Worm (Caenorhabditis elegans) whole organism, young adult: ENCODE measurements around the gene cids-1.

Experiments used
- B0035.1 ChIP-seq: sonication (generic microtip); optimal IDR thresholded peaks from 2 replicates; lab custom pipeline; 2016; ENCODE audit warnings: missing genetic modification characterization, mild to moderate bottlenecking, missing compliant biosample characterization, missing genotype, missing genetic modification reagents
- F10E7.11 ChIP-seq: sonication (generic microtip); optimal IDR thresholded peaks from 2 replicates; lab custom pipeline; 2017; ENCODE audit warnings: mild to moderate bottlenecking, missing genetic modification characterization, moderate library complexity, missing compliant biosample characterization
- F37B4.10 ChIP-seq: fragments of 200-800 bp; sonication (Bioruptor generic); IDR thresholded peaks from 2 replicates; pipeline ENCODE4 v1.3.6; 2022; ENCODE audit warnings: missing genetic modification characterization, missing compliant biosample characterization
- F39B2.1 ChIP-seq: fragments of 200-800 bp; sonication (Bioruptor generic); IDR thresholded peaks from 2 replicates; pipeline ENCODE4 v1.3.6; 2022; ENCODE audit warnings: missing genetic modification reagents, missing genetic modification characterization, missing compliant biosample characterization
- F55B11.4 ChIP-seq: sonication (generic microtip); optimal IDR thresholded peaks from 2 replicates; lab custom pipeline; 2016; ENCODE audit warnings: missing compliant biosample characterization, missing genetic modification characterization, borderline replicate concordance; ENCODE audit not compliant: insufficient read depth
- F57A8.1 ChIP-seq: fragments of 200-800 bp; sonication (Bioruptor generic); optimal IDR thresholded peaks from 2 replicates; lab custom pipeline; 2018; ENCODE audit warnings: mild to moderate bottlenecking, missing genetic modification characterization, moderate library complexity, missing compliant biosample characterization
- K11D2.4 ChIP-seq: fragments of 200-800 bp; sonication (Bioruptor generic); IDR thresholded peaks from 2 replicates; pipeline ENCODE4 v1.3.6; 2022; ENCODE audit warnings: missing genetic modification reagents, missing genetic modification characterization, missing compliant biosample characterization
- Y79H2A.3 ChIP-seq: fragments of 200-800 bp; sonication (Bioruptor generic); conservative IDR thresholded peaks from 2 replicates; pipeline ENCODE4 v1.3.6; 2022; ENCODE audit warnings: missing genetic modification reagents, missing genetic modification characterization, missing compliant biosample characterization
- akir-1 ChIP-seq: fragments of 200-800 bp; sonication (Bioruptor generic); optimal IDR thresholded peaks from 2 replicates; lab custom pipeline; 2018; ENCODE audit warnings: mild to moderate bottlenecking, missing genetic modification characterization, moderate library complexity, missing compliant biosample characterization
- aptf-2 ChIP-seq: fragments of 200-800 bp; sonication (Bioruptor generic); conservative IDR thresholded peaks from 2 replicates; pipeline ENCODE4 v1.3.6; 2022; ENCODE audit warnings: missing genetic modification reagents, missing genetic modification characterization, missing compliant biosample characterization
- aptf-3 ChIP-seq: fragments of 200-800 bp; sonication (Bioruptor generic); IDR thresholded peaks from 2 replicates; pipeline ENCODE4 v1.3.6; 2022; ENCODE audit warnings: missing genetic modification characterization, missing compliant biosample characterization
- attf-3 ChIP-seq: fragments of 200-800 bp; sonication (Bioruptor generic); conservative IDR thresholded peaks from 2 replicates; pipeline ENCODE4 v1.3.6; 2022; ENCODE audit warnings: missing genetic modification reagents, missing genetic modification characterization, missing compliant biosample characterization
- cebp-1 ChIP-seq, 2 experiments: fragments of 200-800 bp in 1 of 2; sonication (Bioruptor generic) in 1 of 2; sonication (generic microtip) in 1 of 2; IDR thresholded peaks in 1 of 2; optimal IDR thresholded peaks in 1 of 2; 2 replicates each; pipeline versions ENCODE4 v1.3.6 to Lab custom; 2017 to 2022; ENCODE audit warnings: missing compliant biosample characterization in 2 of 2, missing genetic modification characterization in 2 of 2, mild to moderate bottlenecking in 1 of 2, missing genetic modification reagents in 1 of 2, moderate library complexity in 1 of 2
- ceh-100 ChIP-seq: fragments of 200-800 bp; sonication (Bioruptor generic); IDR thresholded peaks from 2 replicates; pipeline ENCODE4 v1.3.6; 2022; ENCODE audit warnings: missing genetic modification reagents, missing genetic modification characterization, missing compliant biosample characterization
- ceh-27 ChIP-seq: fragments of 200-800 bp; sonication (Bioruptor generic); optimal IDR thresholded peaks from 2 replicates; lab custom pipeline; 2018; ENCODE audit warnings: mild to moderate bottlenecking, missing genetic modification characterization, moderate library complexity, missing compliant biosample characterization
- ceh-58 ChIP-seq: fragments of 200-800 bp; sonication (Bioruptor generic); IDR thresholded peaks from 2 replicates; pipeline ENCODE4 v1.3.6; 2022; ENCODE audit warnings: missing genetic modification characterization, missing compliant biosample characterization
- ceh-91 ChIP-seq: fragments of 200-800 bp; sonication (Bioruptor generic); IDR thresholded peaks from 2 replicates; pipeline ENCODE4 v1.3.6; 2022; ENCODE audit warnings: missing genetic modification reagents, missing genetic modification characterization, missing compliant biosample characterization
- die-1 ChIP-seq: sonication (generic microtip); optimal IDR thresholded peaks from 2 replicates; lab custom pipeline; 2016; ENCODE audit warnings: missing genotype, mild to moderate bottlenecking, missing genetic modification characterization, missing compliant biosample characterization
- dox-1 ChIP-seq: fragments of 200-800 bp; sonication (Bioruptor generic); IDR thresholded peaks from 2 replicates; pipeline ENCODE4 v1.3.6; 2022; ENCODE audit warnings: missing genetic modification reagents, missing genetic modification characterization, missing compliant biosample characterization
- dpl-1 ChIP-seq: fragments of 150-350 bp; optimal IDR thresholded peaks from 2 replicates; lab custom pipeline; 2014; ENCODE audit warnings: missing biosample characterization, missing genetic modification reagents, missing genetic modification characterization
- efl-1 ChIP-seq: fragments of 150-350 bp; optimal IDR thresholded peaks from 2 replicates; lab custom pipeline; 2014; ENCODE audit warnings: missing biosample characterization, missing genetic modification reagents, missing genetic modification characterization
- gei-17 ChIP-seq: fragments of 200-800 bp; sonication (Bioruptor generic); optimal IDR thresholded peaks from 2 replicates; lab custom pipeline; 2018; ENCODE audit warnings: mild to moderate bottlenecking, missing genetic modification characterization, missing compliant biosample characterization
- hlh-26 ChIP-seq: fragments of 200-800 bp; sonication (Bioruptor generic); conservative IDR thresholded peaks from 2 replicates; pipeline ENCODE4 v1.3.6; 2022; ENCODE audit warnings: missing genetic modification reagents, missing genetic modification characterization, missing compliant biosample characterization
- lag-1 ChIP-seq: fragments of 200-800 bp; sonication (Bioruptor generic); IDR thresholded peaks from 2 replicates; pipeline ENCODE4 v1.3.6; 2022; ENCODE audit warnings: missing genetic modification reagents, missing genetic modification characterization, missing compliant biosample characterization
- let-526 ChIP-seq: fragments of 200-800 bp; sonication (Bioruptor generic); IDR thresholded peaks from 2 replicates; pipeline ENCODE4 v1.3.6; 2022; ENCODE audit warnings: missing genetic modification reagents, missing genetic modification characterization, missing compliant biosample characterization
- lin-35 ChIP-seq, 3 experiments: fragments of 150-350 bp in 2 of 3; sonication (generic microtip) in 1 of 3; optimal IDR thresholded peaks; 2 replicates each; lab custom pipeline; 2014 to 2018; ENCODE audit warnings: missing biosample characterization in 3 of 3, missing genetic modification characterization in 3 of 3, missing genetic modification reagents in 3 of 3
- lin-54 ChIP-seq: fragments of 200-800 bp; sonication (Bioruptor generic); optimal IDR thresholded peaks from 2 replicates; lab custom pipeline; 2018; ENCODE audit warnings: mild to moderate bottlenecking, missing genetic modification characterization, missing compliant biosample characterization
- lsl-1 ChIP-seq: fragments of 200-800 bp; sonication (Bioruptor generic); optimal IDR thresholded peaks from 2 replicates; lab custom pipeline; 2018; ENCODE audit warnings: mild to moderate bottlenecking, missing genetic modification characterization, moderate library complexity, missing compliant biosample characterization
- madf-10 ChIP-seq: sonication (generic microtip); optimal IDR thresholded peaks from 2 replicates; lab custom pipeline; 2016; ENCODE audit warnings: mild to moderate bottlenecking, missing genetic modification characterization, missing compliant biosample characterization
- madf-3 ChIP-seq: fragments of 200-800 bp; sonication (Bioruptor generic); IDR thresholded peaks from 2 replicates; pipeline ENCODE4 v1.3.6; 2022; ENCODE audit warnings: missing genetic modification reagents, missing genetic modification characterization, missing compliant biosample characterization
- madf-6 ChIP-seq: fragments of 200-800 bp; sonication (Bioruptor generic); IDR thresholded peaks from 2 replicates; pipeline ENCODE4 v1.3.6; 2022; ENCODE audit warnings: missing genetic modification reagents, missing genetic modification characterization, missing compliant biosample characterization
- nhr-120 ChIP-seq: fragments of 200-800 bp; sonication (Bioruptor generic); IDR thresholded peaks from 2 replicates; pipeline ENCODE4 v1.3.6; 2022; ENCODE audit warnings: missing genetic modification characterization, missing compliant biosample characterization
- nhr-27 ChIP-seq: fragments of 200-800 bp; sonication (Bioruptor generic); optimal IDR thresholded peaks from 2 replicates; lab custom pipeline; 2018; ENCODE audit warnings: mild to moderate bottlenecking, missing genetic modification characterization, moderate library complexity, missing compliant biosample characterization
- nhr-80 ChIP-seq: sonication (generic microtip); optimal IDR thresholded peaks from 2 replicates; lab custom pipeline; 2016; ENCODE audit warnings: missing genetic modification characterization, missing compliant biosample characterization
- rcor-1 ChIP-seq: fragments of 200-800 bp; sonication (Bioruptor generic); IDR thresholded peaks from 2 replicates; pipeline ENCODE4 v1.3.6; 2022; ENCODE audit warnings: missing genetic modification reagents, missing genetic modification characterization, missing compliant biosample characterization
- rec-8 ChIP-seq, 2 experiments: sonication (generic microtip); optimal IDR thresholded peaks; 2 replicates each; lab custom pipeline; 2016; ENCODE audit warnings: mild to moderate bottlenecking in 2 of 2, missing genetic modification characterization in 2 of 2, missing genetic modification reagents in 2 of 2, missing genotype in 2 of 2, missing biosample characterization in 1 of 2, missing compliant biosample characterization in 1 of 2, moderate library complexity in 1 of 2
- repo-1 ChIP-seq: sonication (generic microtip); optimal IDR thresholded peaks from 2 replicates; lab custom pipeline; 2017; ENCODE audit warnings: mild to moderate bottlenecking, missing genetic modification characterization, missing compliant biosample characterization
- sdz-38 ChIP-seq: sonication (generic microtip); optimal IDR thresholded peaks from 2 replicates; lab custom pipeline; 2016; ENCODE audit warnings: missing genotype, missing genetic modification characterization, missing compliant biosample characterization
- sea-2 ChIP-seq: fragments of 200-800 bp; sonication (Bioruptor generic); IDR thresholded peaks from 2 replicates; pipeline ENCODE4 v1.3.6; 2022; ENCODE audit warnings: missing genetic modification characterization, missing compliant biosample characterization
- snpc-3.4 ChIP-seq: sonication (generic microtip); optimal IDR thresholded peaks from 2 replicates; lab custom pipeline; 2017; ENCODE audit warnings: missing genetic modification characterization, mild to moderate bottlenecking, missing compliant biosample characterization, antibody characterized with exemption, moderate library complexity, missing genotype, missing genetic modification reagents
- sptf-2 ChIP-seq: fragments of 200-800 bp; sonication (Bioruptor generic); optimal IDR thresholded peaks from 2 replicates; lab custom pipeline; 2018; ENCODE audit warnings: mild to moderate bottlenecking, missing genetic modification characterization, missing compliant biosample characterization
- tbp1 ChIP-seq: fragments of 200-800 bp; sonication (Bioruptor generic); optimal IDR thresholded peaks from 2 replicates; lab custom pipeline; 2018; ENCODE audit warnings: mild to moderate bottlenecking, missing genetic modification characterization, missing compliant biosample characterization
- unc-130 ChIP-seq: sonication (generic microtip); optimal IDR thresholded peaks from 2 replicates; lab custom pipeline; 2016; ENCODE audit warnings: missing genetic modification reagents, missing genetic modification characterization, missing compliant biosample characterization
- zim-3 ChIP-seq: sonication (generic microtip); optimal IDR thresholded peaks from 2 replicates; lab custom pipeline; 2017; ENCODE audit warnings: mild to moderate bottlenecking, missing genetic modification characterization, moderate library complexity, missing compliant biosample characterization
- ztf-18 ChIP-seq: sonication (generic microtip); optimal IDR thresholded peaks from 2 replicates; lab custom pipeline; 2016; ENCODE audit warnings: missing genotype, mild to moderate bottlenecking, missing genetic modification characterization, missing compliant biosample characterization
- ztf-22 ChIP-seq: fragments of 200-800 bp; sonication (Bioruptor generic); optimal IDR thresholded peaks from 2 replicates; lab custom pipeline; 2018; ENCODE audit warnings: mild to moderate bottlenecking, missing genetic modification characterization, moderate library complexity, missing compliant biosample characterization
- ztf-28 ChIP-seq: fragments of 200-800 bp; sonication (Bioruptor generic); IDR thresholded peaks from 2 replicates; pipeline ENCODE4 v1.3.6; 2022; ENCODE audit warnings: missing genetic modification reagents, missing genetic modification characterization, missing compliant biosample characterization

The cids-1 gene

ce11 chrIII:8250007-8250683 is 5.9 kb downstream of the cids-1 start, which contains the start of gene knl-1 (continued):
- TF ChIP-seq lag-1 (GFP tag; lab: Robert Waterston, UW) (no peak), tbp1 (GFP tag; lab: Kevin White, UChicago) (peak; percentile 25), lin-54 (GFP tag; lab: Kevin White, UChicago) (peak; percentile 68), unc-130 (peak; percentile 68), F10E7.11 (no peak), ceh-58 (GFP tag; lab: Robert Waterston, UW) (no peak), die-1 (tag; lab: Kevin White, UChicago) (no peak), B0035.1 (no peak), akir-1 (GFP tag; lab: Kevin White, UChicago) (no peak), gei-17 (GFP tag; lab: Kevin White, UChicago) (no peak), ceh-91 (peak; percentile 75), aptf-2 (0 out of 2 replicates have a peak, but pooled peaks have one; percentile 51), ztf-18 (peak; percentile 42), madf-10 (tag; lab: Kevin White, UChicago) (peak; percentile 4), cebp-1 (GFP tag; IDR thresholded peaks at IDR 0.05; lab: Robert Waterston, UW) (no peak), cebp-1 (tag; optimal IDR thresholded peaks at IDR 0.05; lab: Kevin White, UChicago) (no peak), lsl-1 (GFP tag; lab: Kevin White, UChicago) (peak; percentile 75), dox-1 (GFP tag; lab: Robert Waterston, UW) (peak; percentile 74), Y79H2A.3 (GFP tag; lab: Robert Waterston, UW) (peak; percentile 31; the same call in 1 of the 2 replicates), sptf-2 (GFP tag; lab: Kevin White, UChicago) (no peak), nhr-80 (tag; lab: Kevin White, UChicago) (peak; percentile 39), madf-6 (GFP tag; lab: Robert Waterston, UW) (peak; percentile 69), ceh-27 (peak; percentile 30), ceh-100 (GFP tag; lab: Robert Waterston, UW) (peak; percentile 95), nhr-120 (GFP tag; lab: Robert Waterston, UW) (no peak), attf-3 (GFP tag; lab: Robert Waterston, UW) (peak; percentile 63; the same call in 1 of the 2 replicates), rcor-1 (GFP tag; lab: Robert Waterston, UW) (peak; percentile 45; the same call in 1 of the 2 replicates), repo-1 (tag; lab: Kevin White, UChicago) (no peak), sea-2 (no peak), aptf-3 (GFP tag; lab: Robert Waterston, UW) (no peak), efl-1 (GFP tag; lab: Kevin White, UChicago) (peak; percentile 90), madf-3 (no peak), F57A8.1 (GFP tag; lab: Kevin White, UChicago) (no peak), snpc-3.4 (peak; percentile 28), ztf-22 (GFP tag; lab: Kevin White, UChicago) (no peak), sdz-38 (no peak), F39B2.1 (GFP tag; lab: Robert Waterston, UW) (no peak), ztf-28 (GFP tag; lab: Robert Waterston, UW) (0 out of 2 replicates have a peak, but pooled peaks have one; percentile 63), rec-8 (tag; optimal IDR thresholded peaks at IDR 0.05; lab: Kevin White, UChicago) (no peak), hlh-26 (GFP tag; lab: Robert Waterston, UW) (no peak), dpl-1 (peak; percentile 79), nhr-27 (no peak), K11D2.4 (no peak), lin-35 (GFP tag; optimal IDR thresholded peaks at IDR 0.05; lab: Kevin White, UChicago) (peak in 1 of 3 experiments; percentile 21), zim-3 (tag; lab: Kevin White, UChicago) (no peak), let-526 (GFP tag; lab: Robert Waterston, UW) (0 out of 2 replicates have a peak, but pooled peaks have one; percentile 35), F37B4.10 (GFP tag; lab: Robert Waterston, UW) (no peak), F55B11.4 (tag; lab: Kevin White, UChicago) (no peak)
